Worm (Caenorhabditis elegans) whole organism, late embryonic: ENCODE data around the gene rfl-1.

Source experiments
- C38D4.7 ChIP-seq: fragments of 200-800 bp; sonication (Bioruptor generic); optimal IDR thresholded peaks from 2 replicates; lab custom pipeline; 2018; ENCODE audit warnings: mild to moderate bottlenecking, missing genetic modification characterization, moderate library complexity, missing compliant biosample characterization
- F13H6.1 ChIP-seq: sonication (generic microtip); optimal IDR thresholded peaks from 2 replicates; lab custom pipeline; 2016; ENCODE audit warnings: missing genetic modification characterization, missing compliant biosample characterization
- K09A11.1 ChIP-seq: sonication (generic microtip); optimal IDR thresholded peaks from 2 replicates; lab custom pipeline; 2017; ENCODE audit warnings: antibody characterized with exemption, mild to moderate bottlenecking, missing genetic modification characterization, missing compliant biosample characterization; ENCODE audit not compliant: insufficient read depth
- Y22D7AL.16 ChIP-seq: sonication (generic microtip); optimal IDR thresholded peaks from 2 replicates; lab custom pipeline; 2016; ENCODE audit warnings: missing genetic modification characterization, missing compliant biosample characterization
- ahr-1 ChIP-seq: sonication (generic microtip); optimal IDR thresholded peaks from 2 replicates; lab custom pipeline; 2016; ENCODE audit warnings: missing genetic modification characterization, missing compliant biosample characterization
- ceh-14 ChIP-seq: sonication (generic microtip); optimal IDR thresholded peaks from 2 replicates; lab custom pipeline; 2016; ENCODE audit warnings: missing genotype, missing genetic modification characterization, missing compliant biosample characterization
- ceh-18 ChIP-seq: sonication (generic microtip); optimal IDR thresholded peaks from 2 replicates; lab custom pipeline; 2016; ENCODE audit warnings: missing genetic modification characterization, missing compliant biosample characterization
- ceh-19 ChIP-seq: fragments of 200-800 bp; sonication (Bioruptor generic); optimal IDR thresholded peaks from 2 replicates; lab custom pipeline; 2018; ENCODE audit warnings: mild to moderate bottlenecking, missing genetic modification characterization, missing compliant biosample characterization
- ceh-22 ChIP-seq: sonication (generic microtip); optimal IDR thresholded peaks from 2 replicates; lab custom pipeline; 2017; ENCODE audit warnings: missing biosample characterization, missing genetic modification characterization
- ceh-24 ChIP-seq: sonication (generic microtip); optimal IDR thresholded peaks from 2 replicates; lab custom pipeline; 2016; ENCODE audit warnings: mild to moderate bottlenecking, missing genetic modification characterization, missing compliant biosample characterization
- ceh-31 ChIP-seq: sonication (generic microtip); optimal IDR thresholded peaks from 2 replicates; lab custom pipeline; 2016; ENCODE audit warnings: missing genetic modification characterization, missing compliant biosample characterization
- ceh-45 ChIP-seq: fragments of 200-800 bp; sonication (Bioruptor generic); IDR thresholded peaks from 2 replicates; pipeline ENCODE4 v1.3.6; 2022; ENCODE audit warnings: missing genetic modification reagents, missing genetic modification characterization, missing compliant biosample characterization
- ceh-48 ChIP-seq: sonication (generic microtip); optimal IDR thresholded peaks from 2 replicates; lab custom pipeline; 2016; ENCODE audit warnings: missing genetic modification characterization, inconsistent platforms, missing compliant biosample characterization
- ceh-9 ChIP-seq: sonication (generic microtip); optimal IDR thresholded peaks from 2 replicates; lab custom pipeline; 2016; ENCODE audit warnings: mild to moderate bottlenecking, missing genetic modification characterization, inconsistent platforms, missing compliant biosample characterization
- dve-1 ChIP-seq: sonication (generic microtip); optimal IDR thresholded peaks from 2 replicates; lab custom pipeline; 2017; ENCODE audit warnings: antibody characterized with exemption, mild to moderate bottlenecking, missing genetic modification characterization, missing compliant biosample characterization
- elt-2 ChIP-seq: sonication (generic microtip); optimal IDR thresholded peaks from 2 replicates; lab custom pipeline; 2016; ENCODE audit warnings: missing genetic modification reagents, missing genetic modification characterization, missing compliant biosample characterization
- elt-4 ChIP-seq: sonication (generic microtip); optimal IDR thresholded peaks from 2 replicates; lab custom pipeline; 2016; ENCODE audit warnings: missing genetic modification characterization, missing compliant biosample characterization
- ets-4 ChIP-seq: sonication (generic microtip); optimal IDR thresholded peaks from 2 replicates; lab custom pipeline; 2016; ENCODE audit warnings: missing genetic modification characterization, missing compliant biosample characterization
- eyg-1 ChIP-seq: sonication (generic microtip); optimal IDR thresholded peaks from 2 replicates; lab custom pipeline; 2016; ENCODE audit warnings: missing genotype, missing genetic modification characterization, missing compliant biosample characterization
- fax-1 ChIP-seq: sonication (generic microtip); optimal IDR thresholded peaks from 2 replicates; lab custom pipeline; 2016; ENCODE audit warnings: missing genotype, missing genetic modification characterization, missing compliant biosample characterization
- fkh-10 ChIP-seq: fragments of 150-350 bp; optimal IDR thresholded peaks from 2 replicates; lab custom pipeline; 2014; ENCODE audit warnings: missing biosample characterization, missing genetic modification reagents, missing genetic modification characterization
- fkh-6 ChIP-seq: sonication (generic microtip); optimal IDR thresholded peaks from 2 replicates; lab custom pipeline; 2016; ENCODE audit warnings: missing genetic modification characterization, missing compliant biosample characterization
- gmeb-2 ChIP-seq: sonication (generic microtip); optimal IDR thresholded peaks from 2 replicates; lab custom pipeline; 2016; ENCODE audit warnings: missing genetic modification characterization, inconsistent platforms, missing compliant biosample characterization
- hlh-13 ChIP-seq: fragments of 200-800 bp; sonication (Bioruptor generic); optimal IDR thresholded peaks from 2 replicates; lab custom pipeline; 2018; ENCODE audit warnings: mild to moderate bottlenecking, missing genetic modification characterization, missing compliant biosample characterization
- hlh-15 ChIP-seq: sonication (generic microtip); optimal IDR thresholded peaks from 2 replicates; lab custom pipeline; 2016; ENCODE audit warnings: missing genetic modification characterization, missing compliant biosample characterization
- hlh-30 ChIP-seq: sonication (generic microtip); optimal IDR thresholded peaks from 2 replicates; lab custom pipeline; 2017; ENCODE audit warnings: antibody characterized with exemption, missing genetic modification characterization, missing compliant biosample characterization; ENCODE audit not compliant: insufficient read depth
- hlh-6 ChIP-seq: sonication (generic microtip); optimal IDR thresholded peaks from 2 replicates; lab custom pipeline; 2016; ENCODE audit warnings: missing genotype, missing genetic modification characterization, missing compliant biosample characterization
- hlh-8 ChIP-seq: sonication (generic microtip); optimal IDR thresholded peaks from 2 replicates; lab custom pipeline; 2016; ENCODE audit warnings: missing genotype, missing genetic modification characterization, missing compliant biosample characterization
- lim-6 ChIP-seq: sonication (generic microtip); optimal IDR thresholded peaks from 2 replicates; lab custom pipeline; 2016; ENCODE audit warnings: missing genetic modification characterization, missing compliant biosample characterization
- lin-11 ChIP-seq: fragments of 200-800 bp; sonication (Bioruptor generic); optimal IDR thresholded peaks from 2 replicates; lab custom pipeline; 2018; ENCODE audit warnings: mild to moderate bottlenecking, missing genetic modification characterization, missing compliant biosample characterization
- madf-2 ChIP-seq: sonication (generic microtip); optimal IDR thresholded peaks from 2 replicates; lab custom pipeline; 2017; ENCODE audit warnings: missing genetic modification characterization, missing compliant biosample characterization
- nfya-1 ChIP-seq: sonication (generic microtip); optimal IDR thresholded peaks from 2 replicates; lab custom pipeline; 2017; ENCODE audit warnings: missing genetic modification characterization, mild to moderate bottlenecking, missing compliant biosample characterization, antibody characterized with exemption, moderate library complexity
- nhr-11 ChIP-seq: fragments of 150-350 bp; optimal IDR thresholded peaks from 2 replicates; lab custom pipeline; 2014; ENCODE audit warnings: missing biosample characterization, missing genetic modification characterization
- nhr-232 ChIP-seq: sonication (generic microtip); optimal IDR thresholded peaks from 2 replicates; lab custom pipeline; 2016; ENCODE audit warnings: missing genetic modification characterization, missing compliant biosample characterization
- odd-2 ChIP-seq: sonication (generic microtip); optimal IDR thresholded peaks from 2 replicates; lab custom pipeline; 2017; ENCODE audit warnings: antibody characterized with exemption, mild to moderate bottlenecking, missing genetic modification characterization, missing compliant biosample characterization
- pha-2 ChIP-seq: sonication (generic microtip); optimal IDR thresholded peaks from 2 replicates; lab custom pipeline; 2017; ENCODE audit warnings: mild to moderate bottlenecking, missing genetic modification characterization, missing compliant biosample characterization
- pha-4 ChIP-seq: fragments of 150-350 bp; optimal IDR thresholded peaks from 2 replicates; lab custom pipeline; 2018; ENCODE audit warnings: missing biosample characterization, missing genetic modification reagents, missing genetic modification characterization
- pqm-1 ChIP-seq: sonication (generic microtip); optimal IDR thresholded peaks from 2 replicates; lab custom pipeline; 2016; ENCODE audit warnings: missing genetic modification characterization, missing compliant biosample characterization
- pros-1 ChIP-seq: fragments of 150-350 bp; optimal IDR thresholded peaks from 2 replicates; lab custom pipeline; 2014; ENCODE audit warnings: missing biosample characterization, missing genetic modification reagents, missing genetic modification characterization
- ref-2 ChIP-seq: sonication (generic microtip); optimal IDR thresholded peaks from 2 replicates; lab custom pipeline; 2016; ENCODE audit warnings: missing genetic modification characterization, missing compliant biosample characterization
- rnt-1 ChIP-seq: sonication (generic microtip); optimal IDR thresholded peaks from 2 replicates; lab custom pipeline; 2016; ENCODE audit warnings: missing genetic modification characterization, missing compliant biosample characterization
- sdc-2 ChIP-seq: sonication (generic microtip); optimal IDR thresholded peaks from 2 replicates; lab custom pipeline; 2016; ENCODE audit warnings: missing genotype, missing genetic modification characterization, missing compliant biosample characterization
- syd-9 ChIP-seq: sonication (generic microtip); optimal IDR thresholded peaks from 2 replicates; lab custom pipeline; 2016; ENCODE audit warnings: mild to moderate bottlenecking, missing genetic modification characterization, moderate library complexity, missing compliant biosample characterization
- tbx-7 ChIP-seq: sonication (generic microtip); optimal IDR thresholded peaks from 2 replicates; lab custom pipeline; 2016; ENCODE audit warnings: missing genotype, missing genetic modification characterization, missing compliant biosample characterization
- unc-3 ChIP-seq, 2 experiments: fragments of 200-800 bp in 1 of 2; sonication (Bioruptor generic) in 1 of 2; sonication (generic microtip) in 1 of 2; conservative IDR thresholded peaks in 1 of 2; optimal IDR thresholded peaks in 1 of 2; 2 replicates each; pipeline versions ENCODE4 v1.3.6 to Lab custom; 2016 to 2022; ENCODE audit warnings: missing compliant biosample characterization in 2 of 2, missing genetic modification characterization in 2 of 2, missing genetic modification reagents in 1 of 2
- unc-42 ChIP-seq: sonication (generic microtip); optimal IDR thresholded peaks from 2 replicates; lab custom pipeline; 2016; ENCODE audit warnings: missing genotype, missing genetic modification characterization, missing compliant biosample characterization
- unc-55 ChIP-seq: sonication (generic microtip); optimal IDR thresholded peaks from 2 replicates; lab custom pipeline; 2017; ENCODE audit warnings: missing biosample characterization, missing genetic modification reagents, missing genetic modification characterization
- unc-86 ChIP-seq: sonication (generic microtip); optimal IDR thresholded peaks from 2 replicates; lab custom pipeline; 2016; ENCODE audit warnings: missing genetic modification characterization, missing compliant biosample characterization
- ztf-16 ChIP-seq: sonication (generic microtip); optimal IDR thresholded peaks from 2 replicates; lab custom pipeline; 2017; ENCODE audit warnings: missing genetic modification characterization, missing compliant biosample characterization

The rfl-1 gene

DNA sequence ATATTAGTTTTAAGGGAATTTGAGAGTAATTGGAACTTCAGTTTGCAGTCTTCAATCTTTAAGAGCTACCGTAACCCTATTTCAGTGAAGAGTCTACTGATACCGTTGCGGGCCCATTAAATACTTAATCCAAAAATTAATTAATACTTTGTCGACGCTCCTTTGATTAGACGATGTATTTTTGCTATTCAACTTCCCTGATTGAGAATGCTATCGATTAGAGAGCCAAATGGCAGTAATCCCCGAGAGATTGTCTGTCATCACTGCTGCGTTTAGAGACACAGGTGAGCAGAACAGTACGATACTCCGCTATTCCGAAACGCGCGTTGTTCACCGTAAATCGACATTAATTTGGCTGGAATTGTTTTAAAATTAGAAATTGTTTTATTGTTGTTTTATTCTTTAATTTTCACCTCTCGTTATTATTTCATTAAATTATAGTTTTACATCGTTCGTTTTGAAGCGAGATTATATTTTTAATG lies at the start of gene rfl-1:
rfl-1 (plus strand) TSS at position 51 of the 482 bp plus-strand sequence.
- TF ChIP-seq unc-42 (tag; lab: Kevin White, UChicago) (peak; percentile 85), nfya-1 (tag; lab: Kevin White, UChicago) (peak; percentile 37), fkh-6 (no peak), ceh-24 (tag; lab: Kevin White, UChicago) (no peak), ceh-48 (tag; lab: Kevin White, UChicago) (peak; percentile 6)

- peak; percentile 68 for TF ChIP-seq unc-86
- TF ChIP-seq nhr-11 (tag; lab: Kevin White, UChicago): no peak
- peak; percentile 29 for TF ChIP-seq fax-1 (tag; lab: Kevin White, UChicago)
- TF ChIP-seq ref-2 (tag; lab: Kevin White, UChicago): peak; percentile 77
- peak; percentile 19 for TF ChIP-seq sdc-2 (tag; lab: Kevin White, UChicago)
- TF ChIP-seq eyg-1 (tag; lab: Kevin White, UChicago): no peak
- no peak for TF ChIP-seq Y22D7AL.16 (tag; lab: Kevin White, UChicago)
- TF ChIP-seq nhr-232: no peak
- TF ChIP-seq pha-2 (tag; lab: Kevin White, UChicago): peak; percentile 0
- TF ChIP-seq pqm-1 (tag; lab: Kevin White, UChicago): peak; percentile 62
- peak; percentile 7 for TF ChIP-seq ztf-16
- no peak for TF ChIP-seq hlh-13 (GFP tag; lab: Kevin White, UChicago)
- peak; percentile 36 for TF ChIP-seq F13H6.1 (tag; lab: Kevin White, UChicago)
- TF ChIP-seq elt-2 (tag; lab: Kevin White, UChicago): peak; percentile 71
- peak; percentile 42 for TF ChIP-seq syd-9 (tag; lab: Kevin White, UChicago)
- TF ChIP-seq ceh-22 (tag; lab: Kevin White, UChicago): no peak
- TF ChIP-seq ceh-48 (tag; lab: Kevin White, UChicago): peak; percentile 22
- peak; percentile 16 for TF ChIP-seq C38D4.7
- peak; percentile 72 for TF ChIP-seq dve-1
- TF ChIP-seq lim-6 (tag; lab: Kevin White, UChicago): no peak
- no peak for TF ChIP-seq ceh-9 (tag; lab: Kevin White, UChicago)
- peak; percentile 68 for TF ChIP-seq pros-1 (tag; lab: Kevin White, UChicago)
- peak; percentile 48 for TF ChIP-seq gmeb-2 (tag; lab: Kevin White, UChicago)
- no peak for TF ChIP-seq tbx-7
- no peak for TF ChIP-seq elt-4
- peak; percentile 65 for TF ChIP-seq ets-4
- no peak for TF ChIP-seq fkh-6
- no peak for TF ChIP-seq ahr-1 (tag; lab: Kevin White, UChicago)
- peak; percentile 94 for TF ChIP-seq hlh-30 (tag; lab: Kevin White, UChicago)
- peak; percentile 95 for TF ChIP-seq unc-55
- TF ChIP-seq hlh-6 (tag; lab: Kevin White, UChicago): no peak
- peak; percentile 76 for TF ChIP-seq ceh-18 (tag; lab: Kevin White, UChicago)
- peak; percentile 74 for TF ChIP-seq ceh-31
- TF ChIP-seq K09A11.1 (tag; lab: Kevin White, UChicago): peak; percentile 63
- TF ChIP-seq unc-3 (GFP tag; conservative IDR thresholded peaks at IDR 0.05; lab: Robert Waterston, UW): peak; percentile 44; the same call in 1 of the 2 replicates
- no peak for TF ChIP-seq unc-3 (tag; optimal IDR thresholded peaks at IDR 0.05; lab: Kevin White, UChicago)
- TF ChIP-seq ceh-19 (GFP tag; lab: Kevin White, UChicago): no peak
- peak; percentile 55 for TF ChIP-seq ceh-14
- TF ChIP-seq ceh-45 (GFP tag; lab: Robert Waterston, UW): no peak
- peak; percentile 34 for TF ChIP-seq rnt-1
- TF ChIP-seq hlh-8 (tag; lab: Kevin White, UChicago): peak; percentile 19
- peak; percentile 97 for TF ChIP-seq nfya-1 (tag; lab: Kevin White, UChicago)
- peak; percentile 80 for TF ChIP-seq madf-2 (tag; lab: Kevin White, UChicago)
- TF ChIP-seq fkh-10 (GFP tag; lab: Kevin White, UChicago): no peak
- TF ChIP-seq lin-11: peak; percentile 21
- TF ChIP-seq odd-2 (tag; lab: Kevin White, UChicago): peak; percentile 16
- TF ChIP-seq pha-4 (tag; lab: Kevin White, UChicago): no peak
- no peak for TF ChIP-seq hlh-15 (tag; lab: Kevin White, UChicago)
Measured at ce11 chrIII:6971662-6972284, 49.2 kb upstream of the rfl-1 start, which contains the start of the genes eef-1A.1 and rfc-4. Gene eef-1A.1 (minus strand): TSS chrIII:6971712. Gene rfc-4 (plus strand): TSS chrIII:6972253.
